Fruit fly (Drosophila melanogaster): Measurements from ENCODE around the gene CG32191.

CG32191 gene

DNA sequence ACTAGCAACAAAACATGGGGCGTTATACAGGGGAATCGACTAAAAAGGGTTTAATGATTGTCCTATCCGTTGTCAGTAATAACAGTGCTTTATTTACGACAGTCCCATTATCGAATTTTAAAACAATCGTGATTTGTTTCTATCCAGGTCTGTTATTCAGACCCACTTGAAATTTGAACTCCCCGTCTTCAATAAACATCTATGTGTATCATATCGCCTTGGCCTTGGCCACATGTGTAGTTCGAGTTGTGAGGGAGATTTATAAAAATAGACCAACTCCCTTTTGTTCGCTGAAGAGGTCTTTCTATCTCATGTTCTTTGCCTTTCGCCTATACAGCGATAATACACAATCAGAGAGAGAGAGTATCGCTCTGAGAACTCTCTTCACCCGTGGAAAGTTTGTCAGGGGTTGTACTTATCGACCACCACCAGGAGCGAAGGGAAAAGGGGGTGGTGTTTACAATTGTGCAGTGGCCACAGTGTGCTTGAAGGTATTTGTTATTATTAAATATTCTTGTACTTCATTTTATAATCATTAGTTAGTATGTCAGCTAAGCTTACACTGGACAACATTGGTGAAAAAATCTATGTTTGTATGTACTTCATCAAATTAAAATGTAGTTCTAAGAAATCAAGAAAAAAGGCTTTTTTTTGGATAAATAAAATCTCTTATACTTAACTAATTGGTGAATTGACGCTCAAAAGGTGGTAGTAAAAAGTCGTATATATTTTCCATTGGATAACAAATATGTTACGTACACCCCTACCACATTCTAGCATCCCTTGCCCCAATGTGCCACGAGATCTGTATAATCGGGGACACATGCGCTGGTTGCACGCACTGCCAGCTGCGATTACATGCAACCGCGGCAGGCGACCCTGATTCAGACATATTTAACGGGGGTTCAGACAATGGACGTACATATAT, 51.5 kb downstream of the CG32191 start (continued):
- TF ChIP-seq dan (GFP tag; IDR thresholded peaks at IDR 0.05): peak; percentile 73
- TF ChIP-seq CG31441 (GFP tag; IDR thresholded peaks at IDR 0.05): peak; percentile 95
- TF ChIP-seq CG17359 (tag; optimal IDR thresholded peaks at IDR 0.05): peak; percentile 69
- no peak; the same call in 2 of the 3 replicates for TF ChIP-seq CG3726 (GFP tag; IDR thresholded peaks at IDR 0.05)
- TF ChIP-seq wdn (GFP tag; IDR thresholded peaks at IDR 0.05): no peak
- no peak for TF ChIP-seq Sin3A (optimal IDR thresholded peaks at IDR 0.05)
- no peak for TF ChIP-seq tup (GFP tag; optimal IDR thresholded peaks at IDR 0.05)
- TF ChIP-seq CG10543 (GFP tag; optimal IDR thresholded peaks at IDR 0.05): peak; percentile 6
- TF ChIP-seq tll (GFP tag; optimal IDR thresholded peaks at IDR 0.05): no peak
- TF ChIP-seq CG18599 (GFP tag; optimal IDR thresholded peaks at IDR 0.05): peak; percentile 57
- 0 out of 3 replicates have a peak, but pooled peaks have one; percentile 12 for TF ChIP-seq CG2199 (GFP tag; IDR thresholded peaks at IDR 0.05)
- TF ChIP-seq CG10654 (GFP tag; optimal IDR thresholded peaks at IDR 0.05): peak; percentile 54
- TF ChIP-seq CG11696 (GFP tag; IDR thresholded peaks at IDR 0.05): 0 out of 2 replicates have a peak, but pooled peaks have one; percentile 38
- peak; percentile 4 for TF ChIP-seq cwo (GFP tag; optimal IDR thresholded peaks at IDR 0.05)
- TF ChIP-seq sc (optimal IDR thresholded peaks at IDR 0.05): no peak
- peak; percentile 89 for TF ChIP-seq sc (GFP tag; optimal IDR thresholded peaks at IDR 0.05)
- TF ChIP-seq Neu2 (GFP tag; optimal IDR thresholded peaks at IDR 0.05; ENCODE audit: borderline replicate concordance): no peak
- TF ChIP-seq pita (GFP tag; optimal IDR thresholded peaks at IDR 0.05): no peak
- no peak for TF ChIP-seq lov (optimal IDR thresholded peaks at IDR 0.05)
- 0 out of 3 replicates have a peak, but pooled peaks have one; percentile 4 for TF ChIP-seq lov (GFP tag; IDR thresholded peaks at IDR 0.05)
- TF ChIP-seq grn (GFP tag; optimal IDR thresholded peaks at IDR 0.05): no peak
- TF ChIP-seq toy (GFP tag; IDR thresholded peaks at IDR 0.05): no peak
- no peak for TF ChIP-seq her (GFP tag; optimal IDR thresholded peaks at IDR 0.05)
- TF ChIP-seq Dek (tag; optimal IDR thresholded peaks at IDR 0.05): no peak
- TF ChIP-seq bigmax (GFP tag; optimal IDR thresholded peaks at IDR 0.05): no peak
- TF ChIP-seq Awh (GFP tag; IDR thresholded peaks at IDR 0.05): peak; percentile 65
- TF ChIP-seq CG12299 (tag; optimal IDR thresholded peaks at IDR 0.05): peak; percentile 55
- peak; percentile 17 for TF ChIP-seq Sry-β (GFP tag; optimal IDR thresholded peaks at IDR 0.05)
- peak; percentile 2 for TF ChIP-seq psq (GFP tag; optimal IDR thresholded peaks at IDR 0.05)
- peak; percentile 31 for TF ChIP-seq slou (GFP tag; optimal IDR thresholded peaks at IDR 0.05)
- TF ChIP-seq HmgZ (tag; optimal IDR thresholded peaks at IDR 0.05): peak; percentile 23
- TF ChIP-seq mirr (GFP tag; optimal IDR thresholded peaks at IDR 0.05): no peak
- TF ChIP-seq CG2889 (GFP tag; IDR thresholded peaks at IDR 0.05): no peak
- peak; percentile 91 for TF ChIP-seq CG15696 (tag; optimal IDR thresholded peaks at IDR 0.05)
- no peak for TF ChIP-seq CG12071 (GFP tag; optimal IDR thresholded peaks at IDR 0.05)
- peak; percentile 42; the same call in 1 of the 2 replicates for TF ChIP-seq CG14441 (GFP tag; IDR thresholded peaks at IDR 0.05)
- TF ChIP-seq scrt (GFP tag; optimal IDR thresholded peaks at IDR 0.05): peak; percentile 14
- TF ChIP-seq Ets65A (GFP tag): peak; percentile 75
- peak; percentile 49; the same call in 1 of the 2 replicates for TF ChIP-seq CG10366 (GFP tag; IDR thresholded peaks at IDR 0.05)
- TF ChIP-seq fd3F (GFP tag; optimal IDR thresholded peaks at IDR 0.05): no peak
- no peak for TF ChIP-seq CG16779 (GFP tag; IDR thresholded peaks at IDR 0.05)
- peak; percentile 45 for TF ChIP-seq fd64A (GFP tag; optimal IDR thresholded peaks at IDR 0.05)
- peak; percentile 32 for TF ChIP-seq slp2 (GFP tag; optimal IDR thresholded peaks at IDR 0.05)
- 0 out of 2 replicates have a peak, but pooled peaks have one; percentile 23 for TF ChIP-seq CG11247 (GFP tag; IDR thresholded peaks at IDR 0.05)
- no peak for TF ChIP-seq CG31365 (tag; optimal IDR thresholded peaks at IDR 0.05)
- TF ChIP-seq ERR (GFP tag; optimal IDR thresholded peaks at IDR 0.05): no peak
- TF ChIP-seq ind (GFP tag; optimal IDR thresholded peaks at IDR 0.05): peak; percentile 49
- TF ChIP-seq CG17802 (tag; optimal IDR thresholded peaks at IDR 0.05): peak; percentile 44
- TF ChIP-seq Six4 (GFP tag; optimal IDR thresholded peaks at IDR 0.05): peak; percentile 72

All from whole organism, embryonic.